Worm (Caenorhabditis elegans): ENCODE results near the gene ugt-32.

The ugt-32 gene

ce11 chrV:3843926-3844325 lies at the start of gene ugt-32:
TSS of gene ugt-32 (minus strand) at chrV:3844007.
- TF ChIP-seq elt-3 (tag; optimal IDR thresholded peaks at IDR 0.05) (peak in 1 of 6 experiments; percentile 0), isw-1 (GFP tag; IDR thresholded peaks at IDR 0.05) (no peak), pqm-1 (tag; optimal IDR thresholded peaks at IDR 0.05) (no peak), efl-1 (optimal IDR thresholded peaks at IDR 0.05) (no peak), efl-1 (GFP tag; optimal IDR thresholded peaks at IDR 0.05 in 1 of 2) (peak in 1 of 2 experiments; percentile 37), elt-2 (tag; optimal IDR thresholded peaks at IDR 0.05) (peak; percentile 10)

ce11 chrV:3892361-3892904 lies 48.6 kb upstream of the ugt-32 start, which contains the start of gene C17E7.4:
TSS of gene C17E7.4 (plus strand) at chrV:3892854.
- TF ChIP-seq hlh-17 (GFP tag; optimal IDR thresholded peaks at IDR 0.05; ENCODE audit: borderline replicate concordance) (no peak), egl-13 (tag; optimal IDR thresholded peaks at IDR 0.05) (no peak), C34B4.2 (tag; optimal IDR thresholded peaks at IDR 0.05) (no peak), unc-62 (GFP tag; optimal IDR thresholded peaks at IDR 0.05) (no peak), ceh-63 (GFP tag; optimal IDR thresholded peaks at IDR 0.05) (no peak), ztf-4 (tag; optimal IDR thresholded peaks at IDR 0.05) (no peak), ceh-82 (tag; optimal IDR thresholded peaks at IDR 0.05) (no peak), zag-1 (tag; optimal IDR thresholded peaks at IDR 0.05) (no peak), unc-130 (tag; optimal IDR thresholded peaks at IDR 0.05) (no peak), swsn-7 (tag; optimal IDR thresholded peaks at IDR 0.05) (no peak), ceh-88 (GFP tag; IDR thresholded peaks at IDR 0.05) (no peak), elt-3 (tag; optimal IDR thresholded peaks at IDR 0.05) (no peak), tbx-2 (tag; optimal IDR thresholded peaks at IDR 0.05) (no peak), nhr-19 (GFP tag; conservative IDR thresholded peaks at IDR 0.05) (no peak), nhr-84 (tag; optimal IDR thresholded peaks at IDR 0.05) (no peak), ztf-11 (tag; optimal IDR thresholded peaks at IDR 0.05) (no peak), nhr-11 (tag; optimal IDR thresholded peaks at IDR 0.05) (no peak), lin-15B (tag; optimal IDR thresholded peaks at IDR 0.05) (no peak)

- TF ChIP-seq lin-39 (tag; optimal IDR thresholded peaks at IDR 0.05) (no peak), tbx-2 (tag; optimal IDR thresholded peaks at IDR 0.05) (no peak), dsc-1 (tag; optimal IDR thresholded peaks at IDR 0.05) (no peak), mab-9 (GFP tag; IDR thresholded peaks at IDR 0.05) (no peak), elt-2 (tag; optimal IDR thresholded peaks at IDR 0.05) (no peak), lir-3 (tag; optimal IDR thresholded peaks at IDR 0.05; ENCODE audit: poor library complexity) (no peak), egl-27 (tag; optimal IDR thresholded peaks at IDR 0.05) (no peak), ceh-63 (GFP tag; optimal IDR thresholded peaks at IDR 0.05) (no peak), vab-15 (tag; optimal IDR thresholded peaks at IDR 0.05) (no peak), nhr-84 (tag; optimal IDR thresholded peaks at IDR 0.05) (no peak), xbp-1 (tag; optimal IDR thresholded peaks at IDR 0.05) (no peak), alr-1 (tag; optimal IDR thresholded peaks at IDR 0.05; ENCODE audit: borderline replicate concordance) (no peak), ces-1 (GFP tag; optimal IDR thresholded peaks at IDR 0.05) (no peak), jun-1 (tag; optimal IDR thresholded peaks at IDR 0.05) (no peak), pax-3 (tag; optimal IDR thresholded peaks at IDR 0.05) (no peak), snu-23 (GFP tag; optimal IDR thresholded peaks at IDR 0.05) (no peak), mdl-1 (tag; optimal IDR thresholded peaks at IDR 0.05) (no peak), nhr-71 (tag; optimal IDR thresholded peaks at IDR 0.05) (no peak), nhr-12 (tag; optimal IDR thresholded peaks at IDR 0.05) (no peak)
Measured at ce11 chrV:3891919-3892318, 48.1 kb upstream of the ugt-32 start, which contains the start of gene C17E7.12. TSS of gene C17E7.12 (minus strand) at chrV:3892019.
